Worm (Caenorhabditis elegans): ENCODE results near the gene unc-83.

unc-83 gene

ce11 chrV:6450129-6451011 lies 14.5 kb upstream of the unc-83 start, which contains the start of gene acl-8:
TSS of gene acl-8 (plus strand) at chrV:6450870.
- TF ChIP-seq B0019.2 (GFP tag; conservative IDR thresholded peaks at IDR 0.05): no peak
- no peak for TF ChIP-seq rec-8 (tag; optimal IDR thresholded peaks at IDR 0.05)
- TF ChIP-seq snpc-1.3 (tag; optimal IDR thresholded peaks at IDR 0.05; ENCODE audit: insufficient read depth): no peak
- TF ChIP-seq nfya-2 (GFP tag; IDR thresholded peaks at IDR 0.05): no peak
- TF ChIP-seq F33H1.4 (GFP tag; IDR thresholded peaks at IDR 0.05): peak; percentile 62
- TF ChIP-seq attf-5 (GFP tag; optimal IDR thresholded peaks at IDR 0.05): no peak
- TF ChIP-seq akir-1 (GFP tag; optimal IDR thresholded peaks at IDR 0.05): no peak
- no peak for TF ChIP-seq zfh-2 (GFP tag; conservative IDR thresholded peaks at IDR 0.05)
- no peak for TF ChIP-seq rcor-1 (GFP tag; IDR thresholded peaks at IDR 0.05)
- no peak for TF ChIP-seq lin-26 (GFP tag; IDR thresholded peaks at IDR 0.05)
- TF ChIP-seq nhr-80 (tag; optimal IDR thresholded peaks at IDR 0.05): peak; percentile 82
- TF ChIP-seq tbp1 (GFP tag; optimal IDR thresholded peaks at IDR 0.05): no peak
- no peak for TF ChIP-seq nfya-1 (tag; optimal IDR thresholded peaks at IDR 0.05; ENCODE audit: borderline replicate concordance, insufficient read depth)
- TF ChIP-seq ceh-40 (GFP tag; IDR thresholded peaks at IDR 0.05): no peak
- no peak for TF ChIP-seq let-607 (tag; optimal IDR thresholded peaks at IDR 0.05)
- no peak for TF ChIP-seq rpc-1 (optimal IDR thresholded peaks at IDR 0.05)
- TF ChIP-seq rpc-1 (tag; optimal IDR thresholded peaks at IDR 0.05): no peak
- no peak for TF ChIP-seq tbx-9 (tag; optimal IDR thresholded peaks at IDR 0.05; ENCODE audit: borderline replicate concordance)
- TF ChIP-seq ztf-6 (GFP tag; IDR thresholded peaks at IDR 0.05): no peak
- TF ChIP-seq nhr-27 (tag; optimal IDR thresholded peaks at IDR 0.05): no peak
- no peak for TF ChIP-seq D2030.7 (GFP tag; IDR thresholded peaks at IDR 0.05)
- 0 out of 2 replicates have a peak, but pooled peaks have one; percentile 30 for TF ChIP-seq dox-1 (GFP tag; IDR thresholded peaks at IDR 0.05)
- no peak for TF ChIP-seq ceh-58 (GFP tag; IDR thresholded peaks at IDR 0.05)
- no peak for TF ChIP-seq lin-35 (GFP tag; optimal IDR thresholded peaks at IDR 0.05)
- TF ChIP-seq unc-130 (GFP tag; optimal IDR thresholded peaks at IDR 0.05): no peak
- TF ChIP-seq ztf-26 (tag; optimal IDR thresholded peaks at IDR 0.05): no peak
- peak; percentile 39; the same call in 1 of the 2 replicates for TF ChIP-seq madf-6 (GFP tag; IDR thresholded peaks at IDR 0.05)
- peak; percentile 67 for TF ChIP-seq lsl-1 (GFP tag; optimal IDR thresholded peaks at IDR 0.05)
- no peak for TF ChIP-seq ceh-79 (tag; optimal IDR thresholded peaks at IDR 0.05)
- no peak for TF ChIP-seq ama-1 (optimal IDR thresholded peaks at IDR 0.05)
- TF ChIP-seq ama-1 (GFP tag; optimal IDR thresholded peaks at IDR 0.05): no peak
- TF ChIP-seq sdz-38 (tag; optimal IDR thresholded peaks at IDR 0.05): no peak
- TF ChIP-seq aptf-3 (GFP tag; IDR thresholded peaks at IDR 0.05): no peak
- TF ChIP-seq gei-17 (GFP tag; optimal IDR thresholded peaks at IDR 0.05): no peak
- peak; percentile 68; the same call in 1 of the 2 replicates for TF ChIP-seq hmg-1.2 (GFP tag; IDR thresholded peaks at IDR 0.05)
- no peak for TF ChIP-seq T26A5.8 (tag; optimal IDR thresholded peaks at IDR 0.05)
- TF ChIP-seq unc-62 (GFP tag; optimal IDR thresholded peaks at IDR 0.05): no peak
- TF ChIP-seq nhr-90 (tag; optimal IDR thresholded peaks at IDR 0.05): no peak
- TF ChIP-seq F57A8.1 (GFP tag; optimal IDR thresholded peaks at IDR 0.05): no peak
- TF ChIP-seq nfyb-1 (GFP tag; IDR thresholded peaks at IDR 0.05): no peak
- no peak for TF ChIP-seq hrde-1 (tag; optimal IDR thresholded peaks at IDR 0.05; ENCODE audit: borderline replicate concordance)

Data from whole organism, young adult.